Fruit fly (Drosophila melanogaster) whole organism: ENCODE results near the gene vig.

Experiments used
- CG8478 ChIP-seq: fragments of >200 bp; optimal IDR thresholded peaks from 2 replicates; lab custom pipeline; 2018; ENCODE audit warnings: inconsistent platforms
- Dll ChIP-seq: fragments of >200 bp; optimal IDR thresholded peaks from 2 replicates; lab custom pipeline; 2017
- EcR ChIP-seq, 2 experiments: fragments of >200 bp; optimal IDR thresholded peaks; 2 replicates each; lab custom pipeline; 2017; ENCODE audit warnings: missing biosample characterization in 2 of 2, missing genetic modification characterization in 2 of 2, missing genetic modification reagents in 2 of 2
- pan ChIP-seq: fragments of >200 bp; optimal IDR thresholded peaks from 2 replicates; lab custom pipeline; 2017
- psq ChIP-seq: fragments of >200 bp; optimal IDR thresholded peaks from 2 replicates; lab custom pipeline; 2017
- usp ChIP-seq: fragments of >200 bp; optimal IDR thresholded peaks from 2 replicates; lab custom pipeline; 2017; ENCODE audit warnings: missing biosample characterization, missing genetic modification characterization, mixed read lengths

The vig gene

dm6 chr2L:15070216-15070615, at the start of gene vig:
TSS of gene vig (minus strand) at chr2L:15070316.
- TF ChIP-seq EcR (GFP tag; optimal IDR thresholded peaks at IDR 0.05; lab: Kevin White, UChicago) (no peak), Dll (lab: Kevin White, UChicago) (no peak), pan (lab: Kevin White, UChicago) (no peak), psq (no peak), CG8478 (lab: Kevin White, UChicago) (no peak)

DNA sequence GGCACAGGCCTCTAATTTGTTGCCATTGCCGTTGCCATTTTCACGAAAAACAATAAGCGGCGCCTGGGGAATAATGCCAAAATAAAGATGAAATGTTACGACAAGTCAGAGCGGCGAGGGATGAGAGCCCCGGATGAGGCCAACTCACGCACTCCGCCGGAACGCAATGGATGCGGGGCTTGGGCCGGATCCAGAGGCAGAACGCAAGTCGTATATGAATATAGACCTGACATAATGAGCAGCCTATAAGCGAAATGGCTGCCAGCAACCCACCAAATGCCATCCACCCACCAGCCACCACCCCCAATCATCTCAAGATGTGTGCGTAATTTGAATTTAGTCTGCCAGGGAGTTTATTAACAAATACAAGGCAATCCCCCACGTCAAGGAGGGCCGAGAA, 48.4 kb upstream of the vig start:
- no peak for TF ChIP-seq usp (GFP tag; lab: Kevin White, UChicago)
- TF ChIP-seq pan (lab: Kevin White, UChicago) = no peak
- TF ChIP-seq CG8478 (lab: Kevin White, UChicago) = no peak
- no peak for TF ChIP-seq psq
- TF ChIP-seq Dll (lab: Kevin White, UChicago) = no peak
- no peak for TF ChIP-seq EcR (GFP tag; optimal IDR thresholded peaks at IDR 0.05; lab: Kevin White, UChicago)

- no peak for TF ChIP-seq psq
- no peak for TF ChIP-seq usp (GFP tag; lab: Kevin White, UChicago)
- no peak for TF ChIP-seq CG8478 (lab: Kevin White, UChicago)
- TF ChIP-seq Dll (lab: Kevin White, UChicago) = no peak
- TF ChIP-seq pan (lab: Kevin White, UChicago) = no peak
- no peak for TF ChIP-seq EcR (GFP tag; optimal IDR thresholded peaks at IDR 0.05; lab: Kevin White, UChicago)
Measured at dm6 chr2L:15117995-15118394, 47.9 kb upstream of the vig start.

- TF ChIP-seq usp (GFP tag; lab: Kevin White, UChicago) (no peak), psq (no peak)
Measured at dm6 chr2L:15113234-15113916, 43.3 kb upstream of the vig start, which contains the start of gene stc. TSS of gene stc (plus strand) at chr2L:15113480.

DNA sequence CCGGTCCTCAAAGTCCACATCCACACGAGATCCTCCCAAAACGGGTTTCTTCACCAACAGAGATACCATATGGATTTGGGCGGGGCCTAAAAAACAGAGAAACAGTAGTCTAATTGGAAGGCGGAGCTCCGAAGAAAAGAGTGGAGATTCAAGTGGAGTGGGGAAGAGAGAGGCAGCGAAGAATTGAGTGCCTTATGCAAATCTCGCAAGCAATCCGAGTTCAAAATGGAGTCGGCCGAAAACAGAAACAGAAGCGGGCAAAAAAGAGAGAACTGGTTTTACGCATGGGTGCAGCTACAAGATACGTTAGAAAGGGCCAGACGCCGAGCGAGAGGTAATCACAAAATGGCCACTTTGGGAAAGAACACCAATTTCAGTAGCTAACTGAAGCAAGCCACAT, 41.2 kb upstream of the vig start:
- TF ChIP-seq psq (no peak), pan (lab: Kevin White, UChicago) (no peak), CG8478 (lab: Kevin White, UChicago) (no peak), usp (GFP tag; lab: Kevin White, UChicago) (no peak), EcR (GFP tag; optimal IDR thresholded peaks at IDR 0.05; lab: Kevin White, UChicago) (no peak), Dll (lab: Kevin White, UChicago) (no peak)

- TF ChIP-seq usp (GFP tag; lab: Kevin White, UChicago) (no peak), EcR (GFP tag; optimal IDR thresholded peaks at IDR 0.05; lab: Kevin White, UChicago) (no peak)
Measured at dm6 chr2L:15109145-15109544, 39.0 kb upstream of the vig start, which contains the start of gene CG15269. TSS of gene CG15269 (plus strand) at chr2L:15109405.

- no peak for TF ChIP-seq EcR (GFP tag; optimal IDR thresholded peaks at IDR 0.05; lab: Kevin White, UChicago)
- no peak for TF ChIP-seq CG8478 (lab: Kevin White, UChicago)
- TF ChIP-seq Dll (lab: Kevin White, UChicago) = no peak
- no peak for TF ChIP-seq pan (lab: Kevin White, UChicago)
- TF ChIP-seq psq = no peak
- TF ChIP-seq usp (GFP tag; lab: Kevin White, UChicago) = no peak
Measured at dm6 chr2L:15107238-15107637, 37.1 kb upstream of the vig start.

DNA sequence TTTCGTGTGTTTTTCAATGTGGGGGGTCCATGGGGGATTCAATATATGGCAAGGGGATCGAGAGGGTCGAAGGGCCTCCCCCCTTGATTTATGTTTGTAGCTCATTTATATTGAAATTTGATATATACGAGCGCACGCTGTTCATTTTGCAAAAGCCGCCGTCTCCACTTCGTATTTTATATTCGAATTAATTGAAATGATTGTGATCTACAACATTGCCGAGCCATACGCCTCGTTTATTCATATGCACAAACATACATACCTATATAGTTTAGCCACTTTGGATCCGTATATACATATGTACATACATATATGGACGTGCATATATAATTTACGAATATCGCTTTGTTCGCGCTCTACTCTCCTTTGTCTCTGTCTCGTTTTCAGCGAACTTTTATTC, 36.0 kb upstream of the vig start:
- TF ChIP-seq EcR (GFP tag; optimal IDR thresholded peaks at IDR 0.05; lab: Kevin White, UChicago) (no peak), CG8478 (lab: Kevin White, UChicago) (no peak), usp (GFP tag; lab: Kevin White, UChicago) (no peak), psq (no peak), pan (lab: Kevin White, UChicago) (no peak), Dll (lab: Kevin White, UChicago) (no peak)

DNA sequence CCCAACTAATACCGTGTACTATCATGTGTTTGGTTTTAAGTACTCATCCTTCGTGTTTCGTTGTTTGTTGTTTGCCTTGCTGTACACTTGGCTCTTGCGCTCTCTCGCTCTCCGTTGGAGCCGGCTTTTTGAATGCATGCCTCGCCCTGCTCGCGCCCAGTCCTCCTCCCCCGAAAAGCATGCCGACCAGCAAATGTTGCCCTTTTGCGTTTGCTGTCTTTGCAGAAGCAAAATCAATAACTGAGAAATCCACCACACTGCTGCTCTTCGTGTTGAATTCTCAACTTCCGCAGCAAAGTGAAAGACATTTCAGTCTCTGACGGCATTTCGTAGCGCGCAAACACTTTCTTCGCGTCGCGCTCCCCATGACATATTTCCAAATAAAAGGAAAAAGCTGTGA, 4.3 kb upstream of the vig start, which contains the start of gene wwk:
Gene wwk (plus strand): TSS at position 312 of the 400 bp plus-strand sequence.
- no peak for TF ChIP-seq CG8478 (lab: Kevin White, UChicago)
- TF ChIP-seq EcR (GFP tag; optimal IDR thresholded peaks at IDR 0.05; lab: Kevin White, UChicago) = no peak
- no peak for TF ChIP-seq Dll (lab: Kevin White, UChicago)
- no peak for TF ChIP-seq usp (GFP tag; lab: Kevin White, UChicago)
- no peak for TF ChIP-seq pan (lab: Kevin White, UChicago)
- no peak for TF ChIP-seq psq

DNA sequence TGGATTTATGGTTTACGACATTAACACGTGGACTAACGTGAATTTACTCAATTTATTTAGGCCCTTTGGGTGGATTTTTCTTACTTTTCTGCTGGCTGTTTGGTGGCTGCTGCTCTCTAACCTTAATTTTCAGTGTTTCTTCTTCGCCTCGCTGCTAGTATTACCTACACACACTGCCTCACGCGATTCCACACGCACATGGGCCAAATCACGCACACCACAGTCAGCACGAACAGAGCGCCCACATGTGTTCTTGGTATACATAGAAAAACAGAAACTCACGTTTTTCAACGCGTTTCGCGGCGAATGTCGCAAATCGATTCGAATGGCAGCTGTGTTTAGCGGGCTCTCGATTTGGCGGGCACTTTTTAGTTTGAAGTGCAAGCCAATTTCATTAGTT, 2.3 kb downstream of the vig start:
- TF ChIP-seq Dll (lab: Kevin White, UChicago) (no peak), EcR (GFP tag; optimal IDR thresholded peaks at IDR 0.05; lab: Kevin White, UChicago) (no peak), CG8478 (lab: Kevin White, UChicago) (no peak), usp (GFP tag; lab: Kevin White, UChicago) (no peak), psq (no peak), pan (lab: Kevin White, UChicago) (no peak)

dm6 chr2L:15066141-15066540, 4.0 kb downstream of the vig start:
- TF ChIP-seq CG8478 (lab: Kevin White, UChicago) = no peak
- TF ChIP-seq psq = no peak
- TF ChIP-seq EcR (GFP tag; optimal IDR thresholded peaks at IDR 0.05; lab: Kevin White, UChicago) = no peak
- no peak for TF ChIP-seq Dll (lab: Kevin White, UChicago)
- TF ChIP-seq pan (lab: Kevin White, UChicago) = no peak
- no peak for TF ChIP-seq usp (GFP tag; lab: Kevin White, UChicago)

- TF ChIP-seq usp (GFP tag; lab: Kevin White, UChicago) (no peak), EcR (GFP tag; optimal IDR thresholded peaks at IDR 0.05; lab: Kevin White, UChicago) (no peak), Dll (lab: Kevin White, UChicago) (no peak), pan (lab: Kevin White, UChicago) (no peak)
Measured at dm6 chr2L:15065663-15066062, 4.5 kb downstream of the vig start.
